Fruit fly (Drosophila melanogaster) whole organism, embryonic: Measurements from ENCODE around the gene CG32026.

ENCODE experiments used
- Atf6 ChIP-seq: fragments of 200-800 bp; sonication (Bioruptor generic); IDR thresholded peaks from 2 replicates; pipeline ENCODE4 v1.3.6; 2022; ENCODE audit warnings: missing biosample characterization, missing genetic modification characterization
- Awh ChIP-seq: fragments of 200-800 bp; sonication (Bioruptor generic); IDR thresholded peaks from 2 replicates; pipeline ENCODE4, ENCODE4 v1.3.6; 2022; ENCODE audit warnings: missing biosample characterization, missing genetic modification characterization
- B-H1 ChIP-seq: fragments of 200-800 bp; sonication (Bioruptor generic); IDR thresholded peaks from 3 replicates; pipeline ENCODE4 v1.3.6; 2022; ENCODE audit warnings: missing biosample characterization, missing genetic modification characterization
- Bgb ChIP-seq: fragments of 200-800 bp; sonication (Bioruptor generic); IDR thresholded peaks from 2 replicates; pipeline ENCODE4 v1.3.6; 2022; ENCODE audit warnings: missing biosample characterization, missing genetic modification characterization; ENCODE audit not compliant: partially characterized antibody
- CG11560 ChIP-seq: fragments of 200-800 bp; sonication (Bioruptor generic); IDR thresholded peaks from 3 replicates; pipeline ENCODE4 v1.3.6; 2022; ENCODE audit warnings: missing biosample characterization, missing genetic modification characterization
- CG15269 ChIP-seq: fragments of 200-800 bp; sonication (Bioruptor generic); optimal IDR thresholded peaks from 2 replicates; lab custom pipeline; 2018; ENCODE audit warnings: missing biosample characterization, mild to moderate bottlenecking, missing genetic modification characterization, moderate library complexity
- CG15479 ChIP-seq: fragments of 200-800 bp; sonication (Bioruptor generic); optimal IDR thresholded peaks from 3 replicates; lab custom pipeline; 2019; ENCODE audit warnings: missing biosample characterization, mild to moderate bottlenecking, missing genetic modification characterization, moderate library complexity
- CG17186 ChIP-seq: fragments of 200-800 bp; sonication (Bioruptor generic); optimal IDR thresholded peaks from 3 replicates; lab custom pipeline; 2017; ENCODE audit warnings: missing biosample characterization, missing genetic modification reagents, missing genetic modification characterization
- CG1792 ChIP-seq: fragments of 200-800 bp; sonication (Bioruptor generic); optimal IDR thresholded peaks from 2 replicates; lab custom pipeline; 2016; ENCODE audit warnings: missing biosample characterization, missing genetic modification characterization
- CG2202 ChIP-seq: fragments of 200-800 bp; sonication (Bioruptor generic); optimal IDR thresholded peaks from 2 replicates; lab custom pipeline; 2018; ENCODE audit warnings: missing biosample characterization, mild to moderate bottlenecking, missing genetic modification characterization
- CG2889 ChIP-seq: fragments of 200-800 bp; sonication (Bioruptor generic); IDR thresholded peaks from 3 replicates; pipeline ENCODE4 v1.3.6; 2022; ENCODE audit warnings: missing biosample characterization, missing genetic modification characterization
- CG30403 ChIP-seq: fragments of 200-800 bp; sonication (Bioruptor generic); optimal IDR thresholded peaks from 3 replicates; lab custom pipeline; 2016; ENCODE audit warnings: missing biosample characterization, missing genetic modification characterization
- CG34422 ChIP-seq: fragments of 200-800 bp; sonication (Bioruptor generic); IDR thresholded peaks from 3 replicates; pipeline ENCODE4 v1.3.6; 2022; ENCODE audit warnings: missing biosample characterization, missing genetic modification characterization
- CG43689 ChIP-seq: fragments of 200-800 bp; sonication (Bioruptor generic); IDR thresholded peaks from 2 replicates; pipeline ENCODE4 v1.3.6; 2022; ENCODE audit warnings: missing biosample characterization, missing genetic modification characterization
- CG5245 ChIP-seq: fragments of 200-800 bp; sonication (Bioruptor generic); optimal IDR thresholded peaks from 3 replicates; lab custom pipeline; 2016; ENCODE audit warnings: missing biosample characterization, missing genetic modification characterization
- CG6175 ChIP-seq: fragments of 200-800 bp; sonication (Bioruptor generic); IDR thresholded peaks from 3 replicates; pipeline ENCODE4 v1.3.6; 2022; ENCODE audit warnings: missing biosample characterization, missing genetic modification characterization
- CG8388 ChIP-seq: fragments of 200-800 bp; sonication (Bioruptor generic); optimal IDR thresholded peaks from 2 replicates; lab custom pipeline; 2019; ENCODE audit warnings: missing biosample characterization, mild to moderate bottlenecking, missing genetic modification characterization, moderate library complexity
- CG9727 ChIP-seq: fragments of 200-800 bp; sonication (Bioruptor generic); optimal IDR thresholded peaks from 3 replicates; lab custom pipeline; 2017; ENCODE audit warnings: missing biosample characterization, mild to moderate bottlenecking, missing genetic modification characterization
- CG9932 ChIP-seq: fragments of 200-800 bp; sonication (Bioruptor generic); IDR thresholded peaks from 2 replicates; pipeline ENCODE4 v1.3.6; 2022; ENCODE audit warnings: missing biosample characterization, missing genetic modification characterization
- Dek ChIP-seq: fragments of 200-800 bp; sonication (Bioruptor generic); optimal IDR thresholded peaks from 3 replicates; lab custom pipeline; 2019; ENCODE audit warnings: missing biosample characterization, mild to moderate bottlenecking, missing genetic modification characterization, moderate library complexity
- H15 ChIP-seq: fragments of 200-800 bp; sonication (Bioruptor generic); IDR thresholded peaks from 3 replicates; pipeline ENCODE4 v1.3.6; 2022; ENCODE audit warnings: missing biosample characterization, missing genetic modification characterization
- H2.0 ChIP-seq: fragments of 200-800 bp; sonication (Bioruptor generic); IDR thresholded peaks from 2 replicates; pipeline ENCODE4 v1.3.6; 2022; ENCODE audit warnings: missing biosample characterization, missing genetic modification characterization
- HLHmδ ChIP-seq: fragments of 200-800 bp; sonication (Bioruptor generic); optimal IDR thresholded peaks from 2 replicates; lab custom pipeline; 2018; ENCODE audit warnings: missing biosample characterization, mild to moderate bottlenecking, missing genetic modification characterization, moderate library complexity
- Max ChIP-seq: fragments of 200-800 bp; sonication (Bioruptor generic); optimal IDR thresholded peaks from 2 replicates; lab custom pipeline; 2016; ENCODE audit warnings: missing biosample characterization, mild to moderate bottlenecking, missing genetic modification characterization
- Neu2 ChIP-seq: fragments of 200-800 bp; sonication (Bioruptor generic); optimal IDR thresholded peaks from 3 replicates; lab custom pipeline; 2016; ENCODE audit warnings: missing biosample characterization, missing genetic modification characterization, borderline replicate concordance
- Nf-YC ChIP-seq: fragments of 200-800 bp; optimal IDR thresholded peaks from 3 replicates; lab custom pipeline; 2019; ENCODE audit warnings: missing biosample characterization, mild to moderate bottlenecking, missing genetic modification characterization, moderate library complexity
- Optix ChIP-seq: fragments of 200-800 bp; sonication (Bioruptor generic); IDR thresholded peaks from 3 replicates; pipeline ENCODE4 v1.3.6; 2022; ENCODE audit warnings: missing biosample characterization, missing genetic modification characterization
- Rfx ChIP-seq: fragments of 200-800 bp; sonication (Bioruptor generic); IDR thresholded peaks from 2 replicates; pipeline ENCODE4 v1.3.6; 2022; ENCODE audit warnings: missing biosample characterization, missing genetic modification characterization
- Xbp1 ChIP-seq: fragments of 200-800 bp; sonication (Bioruptor generic); optimal IDR thresholded peaks from 3 replicates; lab custom pipeline; 2016; ENCODE audit warnings: missing biosample characterization, mild to moderate bottlenecking, missing genetic modification characterization
- Xrp1 ChIP-seq: fragments of 200-800 bp; sonication (Bioruptor generic); IDR thresholded peaks from 2 replicates; pipeline ENCODE4 v1.3.6; 2022; ENCODE audit warnings: missing biosample characterization, missing genetic modification characterization
- ap ChIP-seq: fragments of 200-800 bp; sonication (Bioruptor generic); IDR thresholded peaks from 2 replicates; pipeline ENCODE4 v1.3.6; 2022; ENCODE audit warnings: missing biosample characterization, missing genetic modification characterization
- ara ChIP-seq: fragments of 200-800 bp; sonication (Bioruptor generic); IDR thresholded peaks from 2 replicates; pipeline ENCODE4 v1.3.6; 2022; ENCODE audit warnings: missing biosample characterization, missing genetic modification characterization
- cas ChIP-seq: fragments of 200-800 bp; sonication (Bioruptor generic); IDR thresholded peaks from 2 replicates; pipeline ENCODE4 v1.3.6; 2022; ENCODE audit warnings: missing biosample characterization, missing genetic modification characterization
- danr ChIP-seq: fragments of 200-800 bp; sonication (Bioruptor generic); IDR thresholded peaks from 2 replicates; pipeline ENCODE4 v1.3.6; 2022; ENCODE audit warnings: missing biosample characterization, missing genetic modification characterization
- dmrt99B ChIP-seq: fragments of 200-800 bp; sonication (Bioruptor generic); optimal IDR thresholded peaks from 2 replicates; lab custom pipeline; 2018; ENCODE audit warnings: missing biosample characterization, mild to moderate bottlenecking, missing genetic modification characterization, moderate library complexity
- emc ChIP-seq: fragments of 200-800 bp; sonication (Bioruptor generic); optimal IDR thresholded peaks from 2 replicates; lab custom pipeline; 2016; ENCODE audit warnings: missing biosample characterization, missing genetic modification characterization
- gce ChIP-seq: fragments of 200-800 bp; sonication (Bioruptor generic); IDR thresholded peaks from 3 replicates; pipeline ENCODE4 v1.3.6; 2022; ENCODE audit warnings: missing biosample characterization, missing genetic modification characterization
- ind ChIP-seq: fragments of 200-800 bp; sonication (Bioruptor generic); optimal IDR thresholded peaks from 3 replicates; lab custom pipeline; 2016; ENCODE audit warnings: missing biosample characterization, missing genetic modification characterization
- lov ChIP-seq, 2 experiments: fragments of 200-800 bp in 1 of 2; fragments of >200 bp in 1 of 2; sonication (Bioruptor generic) in 1 of 2; IDR thresholded peaks in 1 of 2; optimal IDR thresholded peaks in 1 of 2; 2 replicates in 1 of 2; 3 replicates in 1 of 2; pipeline versions ENCODE4 v1.3.6 to Lab custom; 2017 to 2022; ENCODE audit warnings: missing biosample characterization in 1 of 2, missing genetic modification characterization in 1 of 2
- pan ChIP-seq, 4 experiments: fragments of >200 bp in 3 of 4; fragments of 200-800 bp in 1 of 4; sonication (Bioruptor generic) in 1 of 4; optimal IDR thresholded peaks in 3 of 4; IDR thresholded peaks in 1 of 4; 2 replicates each; pipeline versions ENCODE4 v1.3.6 to Lab custom; 2017 to 2022; ENCODE audit warnings: missing biosample characterization in 2 of 4, missing genetic modification characterization in 2 of 4, mixed read lengths in 1 of 4
- phol ChIP-seq: fragments of 200-800 bp; sonication (Bioruptor generic); optimal IDR thresholded peaks from 3 replicates; lab custom pipeline; 2018; ENCODE audit warnings: missing biosample characterization, mild to moderate bottlenecking, missing genetic modification characterization, moderate library complexity
- prd ChIP-seq, 3 experiments: fragments of >200 bp in 2 of 3; fragments of 200-800 bp in 1 of 3; sonication (Bioruptor generic) in 1 of 3; optimal IDR thresholded peaks in 2 of 3; IDR thresholded peaks in 1 of 3; 2 replicates in 2 of 3; 3 replicates in 1 of 3; pipeline versions ENCODE4 v1.3.6 to Lab custom; 2017 to 2022; ENCODE audit warnings: missing biosample characterization in 1 of 3, missing genetic modification characterization in 1 of 3
- ranshi ChIP-seq: fragments of 200-800 bp; sonication (Bioruptor generic); IDR thresholded peaks from 2 replicates; pipeline ENCODE4 v1.3.6; 2022; ENCODE audit warnings: missing biosample characterization, missing genetic modification characterization
- row ChIP-seq: fragments of 200-800 bp; sonication (Bioruptor generic); IDR thresholded peaks from 3 replicates; pipeline ENCODE4 v1.3.6; 2022; ENCODE audit warnings: missing biosample characterization, missing genetic modification characterization
- sisA ChIP-seq: fragments of 200-800 bp; sonication (Bioruptor generic); IDR thresholded peaks from 2 replicates; pipeline ENCODE4 v1.3.6; 2022; ENCODE audit warnings: missing biosample characterization, missing genetic modification characterization
- unpg ChIP-seq: fragments of 200-800 bp; sonication (Bioruptor generic); optimal IDR thresholded peaks from 3 replicates; lab custom pipeline; 2018; ENCODE audit warnings: missing biosample characterization, mild to moderate bottlenecking, missing genetic modification characterization, moderate library complexity
- vnd ChIP-seq: fragments of 200-800 bp; sonication (Bioruptor generic); IDR thresholded peaks from 3 replicates; pipeline ENCODE4 v1.3.6; 2022; ENCODE audit warnings: missing biosample characterization, missing genetic modification characterization; ENCODE audit not compliant: partially characterized antibody
- vvl ChIP-seq: fragments of 200-800 bp; sonication (Bioruptor generic); IDR thresholded peaks from 2 replicates; pipeline ENCODE4 v1.3.6; 2022; ENCODE audit warnings: missing biosample characterization, missing genetic modification characterization
- wor ChIP-seq: fragments of 200-800 bp; sonication (Bioruptor generic); IDR thresholded peaks from 2 replicates; pipeline ENCODE4 v1.3.6; 2022; ENCODE audit warnings: missing biosample characterization, missing genetic modification characterization

The CG32026 gene

DNA sequence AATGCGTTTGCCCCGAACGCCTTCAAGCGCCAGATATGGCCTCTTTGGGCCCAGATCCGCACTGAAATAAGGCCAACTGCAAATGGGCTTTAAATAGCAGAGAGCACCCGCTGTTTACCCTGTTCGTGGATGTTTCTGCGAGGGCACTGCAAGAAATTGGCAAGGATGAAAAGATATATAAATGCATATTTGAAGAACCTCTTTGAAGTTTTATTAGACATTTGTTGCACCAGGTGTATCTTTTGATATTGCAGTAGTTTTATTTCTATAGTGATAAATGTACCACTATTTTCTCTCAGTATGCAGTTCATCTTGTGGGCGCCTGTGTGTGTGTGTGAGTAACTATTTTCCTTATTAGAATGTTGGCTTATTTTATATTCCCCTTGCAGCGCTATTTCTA is 22.8 kb upstream of the CG32026 start (continued):
- TF ChIP-seq dmrt99B (tag; lab: Kevin White, UChicago) = peak; percentile 50
- TF ChIP-seq row (GFP tag; lab: Robert Waterston, UW) = peak; percentile 76
- TF ChIP-seq Rfx (GFP tag; lab: Robert Waterston, UW) = peak; percentile 61
- TF ChIP-seq lov (optimal IDR thresholded peaks at IDR 0.05; lab: Kevin White, UChicago) = no peak
- peak; percentile 63; the same call in 2 of the 3 replicates for TF ChIP-seq lov (GFP tag; IDR thresholded peaks at IDR 0.05; lab: Robert Waterston, UW)
- peak; percentile 19 for TF ChIP-seq CG15269 (tag; lab: Kevin White, UChicago)
- TF ChIP-seq CG2889 (GFP tag; lab: Robert Waterston, UW) = peak; percentile 34; the same call in 1 of the 3 replicates
- no peak for TF ChIP-seq pan (optimal IDR thresholded peaks at IDR 0.05; lab: Kevin White, UChicago)
- peak in 1 of 2 experiments; percentile 69 for TF ChIP-seq pan (GFP tag; optimal IDR thresholded peaks at IDR 0.05 in 1 of 2, IDR thresholded peaks at IDR 0.05 in 1 of 2)
- peak; percentile 70; the same call in 2 of the 3 replicates for TF ChIP-seq B-H1 (GFP tag; lab: Robert Waterston, UW)
- no peak for TF ChIP-seq CG5245 (GFP tag; lab: Kevin White, UChicago)
- TF ChIP-seq Nf-YC (tag; lab: Kevin White, UChicago) = no peak
- peak; percentile 28 for TF ChIP-seq phol (tag; lab: Kevin White, UChicago)
- peak; percentile 62; the same call in 1 of the 2 replicates for TF ChIP-seq vvl (GFP tag; lab: Robert Waterston, UW)
- peak; percentile 62; the same call in 1 of the 2 replicates for TF ChIP-seq Awh (GFP tag; lab: Robert Waterston, UW)
- TF ChIP-seq CG30403 (GFP tag; lab: Kevin White, UChicago) = peak; percentile 25
- TF ChIP-seq CG9727 (GFP tag; lab: Kevin White, UChicago) = peak; percentile 20
- TF ChIP-seq CG6175 (GFP tag; lab: Robert Waterston, UW) = no peak
- no peak for TF ChIP-seq prd (optimal IDR thresholded peaks at IDR 0.05; lab: Kevin White, UChicago)
- TF ChIP-seq prd (GFP tag; IDR thresholded peaks at IDR 0.05; lab: Robert Waterston, UW) = peak; percentile 92
- TF ChIP-seq cas (GFP tag; lab: Robert Waterston, UW) = no peak
- TF ChIP-seq ranshi (GFP tag; lab: Robert Waterston, UW) = peak; percentile 66
- no peak for TF ChIP-seq Dek
- no peak for TF ChIP-seq CG1792
- no peak for TF ChIP-seq emc (GFP tag; lab: Kevin White, UChicago)
- TF ChIP-seq Max (GFP tag; lab: Kevin White, UChicago) = no peak
- TF ChIP-seq sisA (GFP tag; lab: Robert Waterston, UW) = peak; percentile 81
- peak; percentile 25; the same call in 1 of the 2 replicates for TF ChIP-seq ap (GFP tag; lab: Robert Waterston, UW)
- TF ChIP-seq ind = peak; percentile 22
- no peak for TF ChIP-seq HLHmδ
- peak; percentile 67; the same call in 1 of the 3 replicates for TF ChIP-seq gce (GFP tag; lab: Robert Waterston, UW)
- TF ChIP-seq Atf6 (GFP tag; lab: Robert Waterston, UW) = peak; percentile 31; the same call in 1 of the 2 replicates
- TF ChIP-seq Neu2 (GFP tag; lab: Kevin White, UChicago) = no peak
- TF ChIP-seq CG34422 (GFP tag; lab: Robert Waterston, UW) = peak; percentile 53; the same call in 2 of the 3 replicates
- no peak for TF ChIP-seq CG8388 (GFP tag; lab: Kevin White, UChicago)
- TF ChIP-seq Xbp1 (GFP tag; lab: Kevin White, UChicago) = peak; percentile 17
- peak; percentile 37; the same call in 1 of the 3 replicates for TF ChIP-seq H15 (GFP tag; lab: Robert Waterston, UW)
- TF ChIP-seq unpg (GFP tag; lab: Kevin White, UChicago) = no peak
- peak; percentile 76 for TF ChIP-seq Xrp1 (GFP tag; lab: Robert Waterston, UW)
- TF ChIP-seq wor (GFP tag; lab: Robert Waterston, UW) = peak; percentile 53; the same call in 1 of the 2 replicates
- TF ChIP-seq vnd (GFP tag; lab: Robert Waterston, UW) = no peak
- TF ChIP-seq CG43689 (GFP tag; lab: Robert Waterston, UW) = peak; percentile 46; the same call in 1 of the 2 replicates
- TF ChIP-seq CG9932 (GFP tag; lab: Robert Waterston, UW) = peak; percentile 49; the same call in 1 of the 2 replicates
- no peak for TF ChIP-seq Bgb (GFP tag; lab: Robert Waterston, UW)
- no peak for TF ChIP-seq CG15479 (GFP tag; lab: Kevin White, UChicago)
- no peak for TF ChIP-seq CG2202 (tag; lab: Kevin White, UChicago)
- peak; percentile 57; the same call in 2 of the 3 replicates for TF ChIP-seq Optix (GFP tag; lab: Robert Waterston, UW)
- peak; percentile 73 for TF ChIP-seq ara
- TF ChIP-seq CG11560 (tag; lab: Robert Waterston, UW) = 0 out of 3 replicates have a peak, but pooled peaks have one; percentile 35
- peak; percentile 63 for TF ChIP-seq H2.0 (GFP tag; lab: Robert Waterston, UW)
- no peak for TF ChIP-seq CG17186 (GFP tag; lab: Kevin White, UChicago)
- peak; percentile 51; the same call in 1 of the 2 replicates for TF ChIP-seq danr (GFP tag; lab: Robert Waterston, UW)
